Fruit fly (Drosophila melanogaster): ENCODE measurements around the gene CG11999.

CG11999 gene

DNA sequence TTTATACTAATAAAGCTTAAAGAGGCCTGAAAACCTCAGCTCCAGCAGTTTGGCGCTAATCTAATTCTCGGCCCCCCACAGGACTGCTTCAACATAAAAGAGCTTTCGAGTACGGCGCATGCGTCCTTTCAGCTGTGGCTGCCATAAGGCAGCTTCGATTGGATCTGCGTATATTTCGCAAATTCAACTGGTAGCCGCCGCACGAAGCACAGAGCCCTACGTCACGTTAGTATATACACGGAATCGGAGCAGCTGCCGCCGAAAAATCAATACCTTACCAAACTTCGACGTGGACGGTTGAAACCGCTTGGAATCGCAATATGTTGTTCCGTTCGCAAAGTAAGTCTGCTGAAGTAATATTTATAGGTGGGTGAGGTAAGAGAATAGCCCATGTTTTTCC lies 22.1 kb upstream of the CG11999 start, which contains the start of gene 7B2:
7B2 (plus strand) TSS at position 169 of the 400 bp plus-strand sequence.
- no peak for TF ChIP-seq tj (GFP tag; optimal IDR thresholded peaks at IDR 0.05)
- no peak for TF ChIP-seq pad (GFP tag; optimal IDR thresholded peaks at IDR 0.05)
- no peak for TF ChIP-seq Mnt (GFP tag; optimal IDR thresholded peaks at IDR 0.05)
- no peak for TF ChIP-seq kay (GFP tag; ENCODE audit: borderline replicate concordance)
- no peak for TF ChIP-seq CG11617 (GFP tag; optimal IDR thresholded peaks at IDR 0.05)
- no peak for TF ChIP-seq CG1620 (GFP tag; optimal IDR thresholded peaks at IDR 0.05)
- TF ChIP-seq cic (GFP tag; optimal IDR thresholded peaks at IDR 0.05) = no peak
- no peak for TF ChIP-seq CG12768 (GFP tag; optimal IDR thresholded peaks at IDR 0.05)
- no peak for TF ChIP-seq Clk (GFP tag; optimal IDR thresholded peaks at IDR 0.05)

DNA sequence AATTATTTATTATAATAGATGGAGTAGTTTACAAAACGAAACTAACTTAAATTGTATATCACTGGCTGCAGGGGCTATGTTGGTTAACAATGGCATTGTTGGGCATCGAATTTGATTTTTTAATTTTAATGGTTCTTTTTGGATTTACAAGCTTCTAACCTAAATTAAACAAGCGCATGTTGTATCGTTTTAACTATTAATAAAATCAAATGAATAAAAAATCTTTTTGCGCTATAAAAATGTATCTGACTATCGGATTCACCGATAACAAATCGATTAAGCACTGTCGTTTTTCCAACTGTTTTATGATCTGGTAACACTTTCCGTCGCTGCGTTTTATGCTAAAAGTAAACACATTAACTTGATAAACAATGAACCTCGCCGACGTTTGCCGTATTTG lies 20.2 kb upstream of the CG11999 start, which contains the start of the genes hd and CG14667:
hd (minus strand) TSS at position 243 of the 400 bp plus-strand sequence.
CG14667 (plus strand) TSS at position 303 of the 400 bp plus-strand sequence.
- TF ChIP-seq Mnt (GFP tag; optimal IDR thresholded peaks at IDR 0.05) (peak; percentile 14), toe (GFP tag; optimal IDR thresholded peaks at IDR 0.05) (peak; percentile 50), CG5204 (GFP tag; optimal IDR thresholded peaks at IDR 0.05) (no peak)

dm6 chr3R:5371563-5371962 lies 17.0 kb upstream of the CG11999 start, which contains the start of gene Polr2F:
TSS of gene Polr2F (plus strand) at chr3R:5371795.
- TF ChIP-seq Crg-1 (GFP tag; optimal IDR thresholded peaks at IDR 0.05) (peak; percentile 91), CG7045 (GFP tag; optimal IDR thresholded peaks at IDR 0.05) (peak; percentile 69), toe (GFP tag; optimal IDR thresholded peaks at IDR 0.05) (peak; percentile 85), cic (GFP tag; optimal IDR thresholded peaks at IDR 0.05) (peak; percentile 67), CG1620 (GFP tag; optimal IDR thresholded peaks at IDR 0.05) (peak; percentile 93), CG7101 (tag; optimal IDR thresholded peaks at IDR 0.05) (peak; percentile 87), cnc (optimal IDR thresholded peaks at IDR 0.05) (no peak), ovo (GFP tag; optimal IDR thresholded peaks at IDR 0.05) (peak; percentile 85), CG5204 (GFP tag; optimal IDR thresholded peaks at IDR 0.05) (peak; percentile 83), Hr96 (GFP tag; optimal IDR thresholded peaks at IDR 0.05) (peak; percentile 81), pad (GFP tag; optimal IDR thresholded peaks at IDR 0.05) (peak; percentile 80), CG12768 (GFP tag; optimal IDR thresholded peaks at IDR 0.05) (peak; percentile 81), bab1 (GFP tag; optimal IDR thresholded peaks at IDR 0.05) (peak; percentile 72), CG33017 (tag; optimal IDR thresholded peaks at IDR 0.05) (peak; percentile 57), kay (GFP tag; ENCODE audit: borderline replicate concordance) (no peak), Clk (GFP tag; optimal IDR thresholded peaks at IDR 0.05) (peak; percentile 76), CG11617 (GFP tag; optimal IDR thresholded peaks at IDR 0.05) (peak; percentile 66), CG14711 (tag; optimal IDR thresholded peaks at IDR 0.05) (peak; percentile 68), tj (GFP tag; optimal IDR thresholded peaks at IDR 0.05) (peak; percentile 50), Mnt (GFP tag; optimal IDR thresholded peaks at IDR 0.05) (peak; percentile 97)

DNA sequence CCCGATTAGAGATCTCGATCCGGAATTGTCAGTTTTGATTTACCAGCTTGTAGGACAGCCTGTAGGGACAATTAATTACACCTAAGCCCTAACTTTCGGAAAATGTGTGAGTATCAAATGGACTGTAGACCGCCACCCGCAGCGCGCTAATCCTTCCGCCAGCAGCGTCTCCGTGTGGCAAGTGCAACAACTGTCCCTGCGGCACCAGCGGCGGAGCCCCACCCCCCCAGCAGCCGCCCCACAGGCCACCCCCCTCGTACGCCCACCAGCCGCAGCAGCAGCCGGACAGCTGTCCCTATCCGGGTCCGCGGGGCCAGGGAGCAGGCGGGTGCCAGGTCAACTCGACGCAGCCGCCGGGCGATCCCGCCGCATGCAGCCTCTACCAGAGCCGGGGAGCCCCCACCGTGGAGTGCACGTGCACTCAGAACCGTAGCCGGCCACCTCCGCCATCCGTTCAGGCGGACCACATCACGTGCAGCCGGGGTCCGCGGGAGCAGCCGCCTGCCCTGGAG lies 15.0 kb upstream of the CG11999 start, which contains the start of the genes CG31542 and CG34277:
CG31542 (plus strand) TSS at position 51 of the 512 bp plus-strand sequence.
CG34277 (plus strand) TSS at position 51 of the 512 bp plus-strand sequence.
- TF ChIP-seq cic (GFP tag; optimal IDR thresholded peaks at IDR 0.05) = no peak
- no peak for TF ChIP-seq toe (GFP tag; optimal IDR thresholded peaks at IDR 0.05)
- no peak for TF ChIP-seq CG14711 (tag; optimal IDR thresholded peaks at IDR 0.05)
- TF ChIP-seq CG7045 (GFP tag; optimal IDR thresholded peaks at IDR 0.05) = no peak
- no peak for TF ChIP-seq tj (GFP tag; optimal IDR thresholded peaks at IDR 0.05)
- TF ChIP-seq Mnt (GFP tag; optimal IDR thresholded peaks at IDR 0.05) = no peak
- TF ChIP-seq ovo (GFP tag; optimal IDR thresholded peaks at IDR 0.05) = no peak
- TF ChIP-seq CG7101 (tag; optimal IDR thresholded peaks at IDR 0.05) = no peak
- TF ChIP-seq cnc (optimal IDR thresholded peaks at IDR 0.05) = no peak
- TF ChIP-seq Clk (GFP tag; optimal IDR thresholded peaks at IDR 0.05) = no peak
- TF ChIP-seq CG5204 (GFP tag; optimal IDR thresholded peaks at IDR 0.05) = no peak
- no peak for TF ChIP-seq Hr96 (GFP tag; optimal IDR thresholded peaks at IDR 0.05)
- no peak for TF ChIP-seq CG1620 (GFP tag; optimal IDR thresholded peaks at IDR 0.05)
- no peak for TF ChIP-seq Crg-1 (GFP tag; optimal IDR thresholded peaks at IDR 0.05)
- TF ChIP-seq pad (GFP tag; optimal IDR thresholded peaks at IDR 0.05) = no peak
- TF ChIP-seq CG11617 (GFP tag; optimal IDR thresholded peaks at IDR 0.05) = no peak
- no peak for TF ChIP-seq CG33017 (tag; optimal IDR thresholded peaks at IDR 0.05)
- no peak for TF ChIP-seq kay (GFP tag; ENCODE audit: borderline replicate concordance)
- TF ChIP-seq CG12768 (GFP tag; optimal IDR thresholded peaks at IDR 0.05) = no peak
- TF ChIP-seq bab1 (GFP tag; optimal IDR thresholded peaks at IDR 0.05) = no peak

- TF ChIP-seq ovo (GFP tag; optimal IDR thresholded peaks at IDR 0.05) = peak; percentile 86
- peak; percentile 39 for TF ChIP-seq CG1620 (GFP tag; optimal IDR thresholded peaks at IDR 0.05)
- TF ChIP-seq CG5204 (GFP tag; optimal IDR thresholded peaks at IDR 0.05) = no peak
- peak; percentile 42 for TF ChIP-seq Hr96 (GFP tag; optimal IDR thresholded peaks at IDR 0.05)
- peak; percentile 50 for TF ChIP-seq Crg-1 (GFP tag; optimal IDR thresholded peaks at IDR 0.05)
- TF ChIP-seq tj (GFP tag; optimal IDR thresholded peaks at IDR 0.05) = no peak
- TF ChIP-seq CG11617 (GFP tag; optimal IDR thresholded peaks at IDR 0.05) = no peak
- peak; percentile 63 for TF ChIP-seq bab1 (GFP tag; optimal IDR thresholded peaks at IDR 0.05)
- TF ChIP-seq pad (GFP tag; optimal IDR thresholded peaks at IDR 0.05) = no peak
- TF ChIP-seq CG12768 (GFP tag; optimal IDR thresholded peaks at IDR 0.05) = no peak
- no peak for TF ChIP-seq CG33017 (tag; optimal IDR thresholded peaks at IDR 0.05)
- peak; percentile 53 for TF ChIP-seq CG7101 (tag; optimal IDR thresholded peaks at IDR 0.05)
- peak; percentile 18 for TF ChIP-seq Clk (GFP tag; optimal IDR thresholded peaks at IDR 0.05)
- peak; percentile 47 for TF ChIP-seq Mnt (GFP tag; optimal IDR thresholded peaks at IDR 0.05)
- no peak for TF ChIP-seq cnc (optimal IDR thresholded peaks at IDR 0.05)
- TF ChIP-seq cic (GFP tag; optimal IDR thresholded peaks at IDR 0.05) = no peak
- TF ChIP-seq CG14711 (tag; optimal IDR thresholded peaks at IDR 0.05) = no peak
- TF ChIP-seq toe (GFP tag; optimal IDR thresholded peaks at IDR 0.05) = peak; percentile 46
- no peak for TF ChIP-seq CG7045 (GFP tag; optimal IDR thresholded peaks at IDR 0.05)
- TF ChIP-seq kay (GFP tag; ENCODE audit: borderline replicate concordance) = no peak
These were observed 13.7 kb upstream of the CG11999 start, which contains the start of gene Cerk for dm6 chr3R:5368170-5368781. TSS of gene Cerk (minus strand) at chr3R:5368306.

Data from whole organism, adult.